Fruit fly (Drosophila melanogaster): ENCODE results near the gene CG12426.

Gene CG12426

DNA sequence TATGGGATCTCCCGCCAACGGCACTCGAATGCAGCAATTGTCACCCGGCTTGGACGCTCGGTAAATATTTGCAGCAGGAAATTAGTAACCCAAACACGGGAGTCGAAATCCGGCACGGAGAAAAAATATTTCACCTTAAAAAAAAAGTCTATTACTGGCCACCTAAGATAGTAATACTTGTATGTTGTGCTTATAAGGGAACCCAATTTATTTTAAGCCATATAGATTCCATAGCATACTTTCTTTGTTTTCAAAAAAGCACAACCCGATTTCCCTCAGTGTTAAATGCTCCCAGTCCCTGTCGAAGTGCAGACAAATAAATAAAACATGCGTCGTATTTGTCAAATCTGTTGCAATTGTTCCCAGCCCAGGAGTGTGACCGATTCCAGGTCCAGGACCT is 46.0 kb downstream of the CG12426 start (continued):
- no peak for TF ChIP-seq Jarid2 (GFP tag; optimal IDR thresholded peaks at IDR 0.05)
- no peak for TF ChIP-seq CG8765 (GFP tag; IDR thresholded peaks at IDR 0.05)
- TF ChIP-seq ci (GFP tag; IDR thresholded peaks at IDR 0.05) = peak; percentile 53; the same call in 1 of the 3 replicates
- TF ChIP-seq Chrac-16 (GFP tag; optimal IDR thresholded peaks at IDR 0.05) = no peak
- TF ChIP-seq Fer2 (tag; optimal IDR thresholded peaks at IDR 0.05) = no peak
- no peak for TF ChIP-seq CG18476 (GFP tag; optimal IDR thresholded peaks at IDR 0.05)
- TF ChIP-seq Hsf (GFP tag; optimal IDR thresholded peaks at IDR 0.05) = peak; percentile 11
- TF ChIP-seq CG18619 (GFP tag; optimal IDR thresholded peaks at IDR 0.05) = no peak
- TF ChIP-seq bigmax (GFP tag; optimal IDR thresholded peaks at IDR 0.05) = no peak
- no peak for TF ChIP-seq Hr39 (optimal IDR thresholded peaks at IDR 0.05)
- no peak for TF ChIP-seq CG1024 (GFP tag; IDR thresholded peaks at IDR 0.05)
- no peak for TF ChIP-seq CG14965 (GFP tag; optimal IDR thresholded peaks at IDR 0.05; ENCODE audit: borderline replicate concordance)
- TF ChIP-seq Taf1 (GFP tag; IDR thresholded peaks at IDR 0.05) = no peak
- TF ChIP-seq CrebB (tag; optimal IDR thresholded peaks at IDR 0.05) = no peak
- TF ChIP-seq ac (GFP tag; optimal IDR thresholded peaks at IDR 0.05) = no peak
- no peak for TF ChIP-seq esg (GFP tag; conservative IDR thresholded peaks at IDR 0.05)
- peak; percentile 43 for TF ChIP-seq CG7556 (GFP tag; optimal IDR thresholded peaks at IDR 0.05)
- no peak for TF ChIP-seq Blimp-1 (GFP tag; optimal IDR thresholded peaks at IDR 0.05)
- TF ChIP-seq H15 (GFP tag; IDR thresholded peaks at IDR 0.05) = 0 out of 3 replicates have a peak, but pooled peaks have one; percentile 9
- no peak for TF ChIP-seq pfk (GFP tag; optimal IDR thresholded peaks at IDR 0.05)
- no peak for TF ChIP-seq mld (GFP tag; IDR thresholded peaks at IDR 0.05; ENCODE audit: partially characterized antibody)
- no peak for TF ChIP-seq gt (GFP tag; IDR thresholded peaks at IDR 0.05)
- TF ChIP-seq CG13775 (GFP tag; optimal IDR thresholded peaks at IDR 0.05) = peak; percentile 38
- no peak for TF ChIP-seq chn (GFP tag; optimal IDR thresholded peaks at IDR 0.05)
- TF ChIP-seq CG17186 (GFP tag; optimal IDR thresholded peaks at IDR 0.05) = no peak
- TF ChIP-seq Mrtf (GFP tag; IDR thresholded peaks at IDR 0.05) = no peak
- TF ChIP-seq Gug (GFP tag; IDR thresholded peaks at IDR 0.05) = 0 out of 4 replicates have a peak, but pooled peaks have one; percentile 7
- TF ChIP-seq bowl (GFP tag; IDR thresholded peaks at IDR 0.05) = no peak
- peak; percentile 78 for TF ChIP-seq Ets65A (GFP tag)
- no peak for TF ChIP-seq zen2 (GFP tag; IDR thresholded peaks at IDR 0.05; ENCODE audit: partially characterized antibody)
- peak; percentile 4 for TF ChIP-seq D19A (tag; optimal IDR thresholded peaks at IDR 0.05)
- TF ChIP-seq ERR (GFP tag; optimal IDR thresholded peaks at IDR 0.05) = no peak
- TF ChIP-seq CG12659 (GFP tag; optimal IDR thresholded peaks at IDR 0.05) = no peak
- no peak for TF ChIP-seq eve (GFP tag; optimal IDR thresholded peaks at IDR 0.05)
- TF ChIP-seq CG4617 (GFP tag; optimal IDR thresholded peaks at IDR 0.05; ENCODE audit: borderline replicate concordance) = no peak
- TF ChIP-seq CG34422 (GFP tag; IDR thresholded peaks at IDR 0.05) = peak; percentile 35; the same call in 1 of the 3 replicates
- TF ChIP-seq CG16779 (GFP tag; IDR thresholded peaks at IDR 0.05) = no peak
- no peak for TF ChIP-seq Pdp1 (GFP tag; optimal IDR thresholded peaks at IDR 0.05)
- no peak for TF ChIP-seq Nf-YA (GFP tag; IDR thresholded peaks at IDR 0.05)
- no peak for TF ChIP-seq PHDP (tag; optimal IDR thresholded peaks at IDR 0.05)
- no peak for TF ChIP-seq ems (GFP tag; optimal IDR thresholded peaks at IDR 0.05)
- no peak for TF ChIP-seq CG3838 (GFP tag; optimal IDR thresholded peaks at IDR 0.05)
- TF ChIP-seq Atf6 (GFP tag; IDR thresholded peaks at IDR 0.05) = no peak
- TF ChIP-seq Doc2 (GFP tag; IDR thresholded peaks at IDR 0.05) = no peak
- no peak for TF ChIP-seq Fer3 (tag; optimal IDR thresholded peaks at IDR 0.05)
- TF ChIP-seq wor (GFP tag; IDR thresholded peaks at IDR 0.05) = no peak
- TF ChIP-seq CG9437 (GFP tag; optimal IDR thresholded peaks at IDR 0.05) = no peak
- TF ChIP-seq Sin3A (optimal IDR thresholded peaks at IDR 0.05) = no peak
- no peak for TF ChIP-seq lbe (GFP tag; optimal IDR thresholded peaks at IDR 0.05)
- TF ChIP-seq Sry-δ (GFP tag; optimal IDR thresholded peaks at IDR 0.05) = no peak
- peak; percentile 73 for TF ChIP-seq ara (GFP tag; IDR thresholded peaks at IDR 0.05)
- TF ChIP-seq Bteb2 (GFP tag; optimal IDR thresholded peaks at IDR 0.05) = no peak
- TF ChIP-seq Elba2 (GFP tag; optimal IDR thresholded peaks at IDR 0.05) = no peak

Data from whole organism, embryonic.